Worm (Caenorhabditis elegans): Measurements from ENCODE around the gene glt-3.

glt-3 gene

ce11 chrIV:10164086-10164485 lies 34.0 kb downstream of the glt-3 start:
- TF ChIP-seq hmg-1.2 (GFP tag; IDR thresholded peaks at IDR 0.05) (peak; percentile 6; the same call in 1 of the 2 replicates), madf-6 (GFP tag; IDR thresholded peaks at IDR 0.05) (peak; percentile 27; the same call in 1 of the 2 replicates), ceh-58 (GFP tag; IDR thresholded peaks at IDR 0.05) (no peak), unc-62 (GFP tag; optimal IDR thresholded peaks at IDR 0.05) (no peak), snpc-4 (GFP tag; optimal IDR thresholded peaks at IDR 0.05) (no peak), snpc-4 (tag; optimal IDR thresholded peaks at IDR 0.05) (peak in 1 of 4 experiments; percentile 0), him-1 (tag; optimal IDR thresholded peaks at IDR 0.05) (peak; percentile 93)

- TF ChIP-seq cebp-1 (GFP tag; IDR thresholded peaks at IDR 0.05) (no peak), cebp-1 (tag; optimal IDR thresholded peaks at IDR 0.05) (peak; percentile 52), unc-62 (GFP tag; optimal IDR thresholded peaks at IDR 0.05) (no peak)
Observed at ce11 chrIV:10170808-10171207, 40.8 kb downstream of the glt-3 start.

DNA sequence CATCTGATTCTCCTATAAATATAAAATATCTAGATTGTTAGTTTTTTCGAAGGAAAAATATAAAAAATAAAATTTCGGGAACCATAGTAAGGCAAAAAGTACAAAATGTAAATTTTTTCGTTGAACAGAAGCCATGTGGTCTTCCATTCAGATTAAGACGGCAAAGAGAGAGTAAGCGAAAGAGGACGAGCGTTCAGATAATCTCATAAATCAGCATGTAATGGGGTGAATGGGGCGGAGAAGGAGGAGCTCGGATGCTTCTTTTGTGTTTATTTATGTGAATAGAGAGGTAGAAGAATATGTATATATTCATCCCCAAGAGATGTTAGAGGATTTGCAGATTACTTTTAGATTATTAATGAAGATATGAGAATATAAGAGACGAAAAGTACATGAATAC lies 44.3 kb downstream of the glt-3 start, which contains the start of gene pxf-1:
Gene pxf-1 (minus strand): TSS at position 14 of the 400 bp plus-strand sequence.
- TF ChIP-seq attf-5 (GFP tag; optimal IDR thresholded peaks at IDR 0.05): no peak
- no peak for TF ChIP-seq nhr-179 (tag; optimal IDR thresholded peaks at IDR 0.05)
- no peak for TF ChIP-seq rcor-1 (GFP tag; IDR thresholded peaks at IDR 0.05)
- no peak for TF ChIP-seq F33H1.4 (GFP tag; IDR thresholded peaks at IDR 0.05)
- no peak for TF ChIP-seq aptf-2 (GFP tag; conservative IDR thresholded peaks at IDR 0.05)
- no peak for TF ChIP-seq ama-1 (optimal IDR thresholded peaks at IDR 0.05)
- TF ChIP-seq ama-1 (GFP tag; optimal IDR thresholded peaks at IDR 0.05): no peak
- TF ChIP-seq nfya-1 (tag; optimal IDR thresholded peaks at IDR 0.05; ENCODE audit: borderline replicate concordance, insufficient read depth): no peak

- no peak for TF ChIP-seq ztf-6 (GFP tag; IDR thresholded peaks at IDR 0.05)
- TF ChIP-seq hmg-1.2 (GFP tag; IDR thresholded peaks at IDR 0.05): peak; percentile 10; the same call in 1 of the 2 replicates
- 0 out of 2 replicates have a peak, but pooled peaks have one; percentile 13 for TF ChIP-seq attf-3 (GFP tag; conservative IDR thresholded peaks at IDR 0.05)
- peak; percentile 42 for TF ChIP-seq attf-5 (GFP tag; optimal IDR thresholded peaks at IDR 0.05)
- TF ChIP-seq nhr-80 (tag; optimal IDR thresholded peaks at IDR 0.05): peak; percentile 10
- TF ChIP-seq tlf-1 (GFP tag; optimal IDR thresholded peaks at IDR 0.05): no peak
- TF ChIP-seq C17E4.6 (GFP tag; IDR thresholded peaks at IDR 0.05): no peak
- no peak for TF ChIP-seq F23B12.7 (tag; optimal IDR thresholded peaks at IDR 0.05; ENCODE audit: insufficient read depth)
- TF ChIP-seq ceh-79 (tag; optimal IDR thresholded peaks at IDR 0.05): no peak
- TF ChIP-seq F55B11.4 (tag; optimal IDR thresholded peaks at IDR 0.05; ENCODE audit: borderline replicate concordance, insufficient read depth): no peak
- peak; percentile 20; the same call in 1 of the 2 replicates for TF ChIP-seq cebp-1 (GFP tag; IDR thresholded peaks at IDR 0.05)
- TF ChIP-seq cebp-1 (tag; optimal IDR thresholded peaks at IDR 0.05): peak; percentile 33
- TF ChIP-seq nfyb-1 (GFP tag; IDR thresholded peaks at IDR 0.05): peak; percentile 54; the same call in 1 of the 2 replicates
- TF ChIP-seq rcor-1 (GFP tag; IDR thresholded peaks at IDR 0.05): no peak
- no peak for TF ChIP-seq fkh-3 (tag; optimal IDR thresholded peaks at IDR 0.05)
- no peak for TF ChIP-seq bed-1 (GFP tag; IDR thresholded peaks at IDR 0.05)
- no peak for TF ChIP-seq athp-1 (tag; optimal IDR thresholded peaks at IDR 0.05)
- TF ChIP-seq zfh-2 (GFP tag; conservative IDR thresholded peaks at IDR 0.05): peak; percentile 87
- no peak for TF ChIP-seq tbp1 (GFP tag; optimal IDR thresholded peaks at IDR 0.05)
- TF ChIP-seq B0261.1 (tag; optimal IDR thresholded peaks at IDR 0.05): no peak
- no peak for TF ChIP-seq ztf-25 (GFP tag; IDR thresholded peaks at IDR 0.05)
- 0 out of 2 replicates have a peak, but pooled peaks have one; percentile 5 for TF ChIP-seq F33H1.4 (GFP tag; IDR thresholded peaks at IDR 0.05)
- TF ChIP-seq F37B4.10 (GFP tag; IDR thresholded peaks at IDR 0.05): 0 out of 2 replicates have a peak, but pooled peaks have one; percentile 20
- TF ChIP-seq dox-1 (GFP tag; IDR thresholded peaks at IDR 0.05): 0 out of 2 replicates have a peak, but pooled peaks have one; percentile 15
Observed at ce11 chrIV:10174932-10175732, 45.1 kb downstream of the glt-3 start.
